Worm (Caenorhabditis elegans) whole organism, mixed stage, embryonic: ENCODE results near the gene mrpl-48.

ENCODE experiments used
- M03D4.4 ChIP-seq: sonication (generic microtip); optimal IDR thresholded peaks from 2 replicates; lab custom pipeline; 2017; ENCODE audit warnings: mild to moderate bottlenecking, missing genetic modification characterization, missing compliant biosample characterization
- ceh-39 ChIP-seq: fragments of 150-350 bp; optimal IDR thresholded peaks from 2 replicates; lab custom pipeline; 2014; ENCODE audit warnings: missing biosample characterization, missing genetic modification characterization
- ceh-43 ChIP-seq: fragments of 200-800 bp; sonication (Bioruptor generic); optimal IDR thresholded peaks from 2 replicates; lab custom pipeline; 2018; ENCODE audit warnings: mild to moderate bottlenecking, missing genetic modification characterization, moderate library complexity, missing compliant biosample characterization
- ceh-83 ChIP-seq: fragments of 200-800 bp; sonication (Bioruptor generic); optimal IDR thresholded peaks from 2 replicates; lab custom pipeline; 2018; ENCODE audit warnings: mild to moderate bottlenecking, missing genetic modification characterization, missing compliant biosample characterization
- ces-1 ChIP-seq: fragments of 150-350 bp; optimal IDR thresholded peaks from 2 replicates; lab custom pipeline; 2014; ENCODE audit warnings: missing biosample characterization, missing genetic modification reagents, missing genetic modification characterization
- cnd-1 ChIP-seq: fragments of 200-800 bp; sonication (Bioruptor generic); optimal IDR thresholded peaks from 2 replicates; lab custom pipeline; 2018; ENCODE audit warnings: mild to moderate bottlenecking, missing genetic modification characterization, missing compliant biosample characterization
- drap-1 ChIP-seq: fragments of 200-800 bp; sonication (Bioruptor generic); optimal IDR thresholded peaks from 3 replicates; lab custom pipeline; 2018; ENCODE audit warnings: mild to moderate bottlenecking, missing genetic modification characterization, missing compliant biosample characterization
- elt-1 ChIP-seq: sonication (generic microtip); optimal IDR thresholded peaks from 2 replicates; lab custom pipeline; 2017; ENCODE audit warnings: missing genetic modification characterization, mild to moderate bottlenecking, missing compliant biosample characterization, antibody characterized with exemption, moderate library complexity, borderline replicate concordance; ENCODE audit not compliant: insufficient read depth
- elt-3 ChIP-seq: fragments of 150-350 bp; optimal IDR thresholded peaks from 2 replicates; lab custom pipeline; 2014; ENCODE audit warnings: missing biosample characterization, missing genetic modification characterization
- flh-1 ChIP-seq: fragments of 200-800 bp; sonication (Bioruptor generic); optimal IDR thresholded peaks from 2 replicates; lab custom pipeline; 2018; ENCODE audit warnings: mild to moderate bottlenecking, missing genetic modification characterization, moderate library complexity, missing compliant biosample characterization
- ham-2 ChIP-seq: fragments of 200-800 bp; sonication (Bioruptor generic); optimal IDR thresholded peaks from 2 replicates; lab custom pipeline; 2018; ENCODE audit warnings: mild to moderate bottlenecking, missing genetic modification characterization, missing compliant biosample characterization
- hlh-1 ChIP-seq: fragments of 150-350 bp; optimal IDR thresholded peaks from 2 replicates; lab custom pipeline; 2014; ENCODE audit warnings: missing biosample characterization, missing genetic modification reagents, missing genetic modification characterization
- lin-13 ChIP-seq: fragments of 150-350 bp; optimal IDR thresholded peaks from 2 replicates; lab custom pipeline; 2014; ENCODE audit warnings: missing biosample characterization, missing genetic modification characterization
- lin-32 ChIP-seq: fragments of 200-800 bp; sonication (Bioruptor generic); optimal IDR thresholded peaks from 2 replicates; lab custom pipeline; 2018; ENCODE audit warnings: mild to moderate bottlenecking, missing genetic modification characterization, missing compliant biosample characterization
- lsy-2 ChIP-seq: fragments of 150-350 bp; optimal IDR thresholded peaks from 2 replicates; lab custom pipeline; 2014; ENCODE audit warnings: missing biosample characterization, missing genetic modification characterization
- mab-5 ChIP-seq: fragments of 150-350 bp; optimal IDR thresholded peaks from 2 replicates; lab custom pipeline; 2014; ENCODE audit warnings: missing biosample characterization, missing genetic modification characterization
- mep-1 ChIP-seq: fragments of 150-350 bp; optimal IDR thresholded peaks from 2 replicates; lab custom pipeline; 2017; ENCODE audit warnings: missing biosample characterization, missing genetic modification reagents, missing genetic modification characterization, inconsistent platforms
- mls-2 ChIP-seq: sonication (generic microtip); optimal IDR thresholded peaks from 2 replicates; lab custom pipeline; 2016; ENCODE audit warnings: mild to moderate bottlenecking, missing genetic modification characterization, moderate library complexity, missing compliant biosample characterization
- nhr-12 ChIP-seq: fragments of 150-350 bp; optimal IDR thresholded peaks from 2 replicates; lab custom pipeline; 2014; ENCODE audit warnings: missing biosample characterization, missing genetic modification characterization
- nhr-237 ChIP-seq: fragments of 150-350 bp; optimal IDR thresholded peaks from 2 replicates; lab custom pipeline; 2014; ENCODE audit warnings: missing biosample characterization, missing genetic modification characterization
- nhr-28 ChIP-seq: fragments of 150-350 bp; optimal IDR thresholded peaks from 2 replicates; lab custom pipeline; 2014; ENCODE audit warnings: missing biosample characterization, missing genetic modification characterization
- pha-4 ChIP-seq: fragments of 150-350 bp; optimal IDR thresholded peaks from 2 replicates; lab custom pipeline; 2018; ENCODE audit warnings: missing biosample characterization, missing genetic modification reagents, missing genetic modification characterization
- sem-2 ChIP-seq: fragments of 200-800 bp; sonication (Bioruptor generic); optimal IDR thresholded peaks from 2 replicates; lab custom pipeline; 2018; ENCODE audit warnings: mild to moderate bottlenecking, missing genetic modification characterization, missing compliant biosample characterization
- sptf-1 ChIP-seq: sonication (generic microtip); optimal IDR thresholded peaks from 2 replicates; lab custom pipeline; 2017; ENCODE audit warnings: mild to moderate bottlenecking, missing genetic modification characterization, moderate library complexity, missing compliant biosample characterization
- tbx-8 ChIP-seq: fragments of 200-800 bp; sonication (Bioruptor generic); optimal IDR thresholded peaks from 2 replicates; lab custom pipeline; 2018; ENCODE audit warnings: mild to moderate bottlenecking, missing genetic modification characterization, moderate library complexity, missing compliant biosample characterization
- unc-120 ChIP-seq: sonication (generic microtip); optimal IDR thresholded peaks from 2 replicates; lab custom pipeline; 2017; ENCODE audit warnings: missing genetic modification characterization, missing compliant biosample characterization; ENCODE audit not compliant: poor library complexity, severe bottlenecking
- unc-39 ChIP-seq: fragments of 150-350 bp; optimal IDR thresholded peaks from 2 replicates; lab custom pipeline; 2014; ENCODE audit warnings: missing biosample characterization, missing genetic modification characterization
- unc-62 ChIP-seq: fragments of 150-350 bp; optimal IDR thresholded peaks from 2 replicates; lab custom pipeline; 2014; ENCODE audit warnings: missing biosample characterization, missing genetic modification reagents, missing genetic modification characterization
- zip-8 ChIP-seq: fragments of 150-350 bp; optimal IDR thresholded peaks from 2 replicates; lab custom pipeline; 2014; ENCODE audit warnings: missing biosample characterization, missing genetic modification characterization
- ztf-11 ChIP-seq: fragments of 150-350 bp; optimal IDR thresholded peaks from 2 replicates; lab custom pipeline; 2014; ENCODE audit warnings: missing biosample characterization, missing genetic modification characterization

Gene mrpl-48

DNA sequence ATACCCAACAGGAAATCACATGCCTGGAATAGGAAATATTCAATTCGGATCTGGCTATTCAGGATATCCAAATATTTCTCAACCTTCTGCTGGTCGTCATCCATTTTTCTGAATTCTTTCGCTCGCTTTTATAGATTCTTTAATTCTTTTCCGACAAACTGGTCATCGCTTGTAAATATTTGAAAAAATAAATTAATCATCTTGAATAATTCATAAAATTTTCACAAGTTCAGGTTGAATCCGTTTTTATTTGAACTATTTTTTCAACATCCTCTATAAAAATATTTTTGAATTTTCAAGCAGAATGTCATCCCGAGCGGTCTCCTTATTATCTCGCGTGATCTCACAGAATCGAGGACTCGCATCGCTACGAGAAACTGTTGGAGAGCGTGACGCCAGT, at the start of gene mrpl-48:
Gene mrpl-48, plus strand, starts transcription at position 301 of the 400 bp plus-strand sequence.
- no peak for TF ChIP-seq drap-1 (GFP tag; lab: Kevin White, UChicago)
- no peak for TF ChIP-seq unc-120 (tag; lab: Kevin White, UChicago)
- TF ChIP-seq lin-13 (tag; lab: Kevin White, UChicago), result no peak
- TF ChIP-seq ham-2 (GFP tag; lab: Kevin White, UChicago), result no peak
- TF ChIP-seq mab-5 (tag; lab: Kevin White, UChicago), result no peak

ce11 chrV:5548051-5548450, 45.5 kb upstream of the mrpl-48 start, which contains the start of gene ugt-48:
Gene ugt-48, minus strand, starts transcription at chrV:5548062.
- TF ChIP-seq ceh-39 (tag; lab: Kevin White, UChicago) (no peak), ham-2 (GFP tag; lab: Kevin White, UChicago) (no peak), lin-13 (tag; lab: Kevin White, UChicago) (no peak), ztf-11 (tag; lab: Kevin White, UChicago) (no peak), mab-5 (tag; lab: Kevin White, UChicago) (no peak), ces-1 (GFP tag; lab: Kevin White, UChicago) (no peak), nhr-28 (tag; lab: Kevin White, UChicago) (no peak), elt-3 (tag; lab: Kevin White, UChicago) (no peak), hlh-1 (no peak), unc-120 (tag; lab: Kevin White, UChicago) (no peak), unc-62 (GFP tag; lab: Kevin White, UChicago) (no peak), nhr-237 (no peak), ceh-83 (no peak), tbx-8 (GFP tag; lab: Kevin White, UChicago) (no peak), lin-32 (no peak)
- TF ChIP-seq, all 35 proteins: peak for 0

- TF ChIP-seq lsy-2 (no peak), unc-62 (GFP tag; lab: Kevin White, UChicago) (no peak), cnd-1 (tag; lab: Kevin White, UChicago) (no peak), zip-8 (tag; lab: Kevin White, UChicago) (peak; percentile 75), unc-39 (tag; lab: Kevin White, UChicago) (no peak), unc-120 (tag; lab: Kevin White, UChicago) (no peak), mls-2 (no peak)
Measured at ce11 chrV:5548497-5548896, 45.0 kb upstream of the mrpl-48 start.

- TF ChIP-seq elt-1 (no peak), zip-8 (tag; lab: Kevin White, UChicago) (no peak), ham-2 (GFP tag; lab: Kevin White, UChicago) (no peak), nhr-12 (tag; lab: Kevin White, UChicago) (no peak), unc-39 (tag; lab: Kevin White, UChicago) (no peak), nhr-28 (tag; lab: Kevin White, UChicago) (no peak), sptf-1 (tag; lab: Kevin White, UChicago) (no peak), ceh-43 (GFP tag; lab: Kevin White, UChicago) (no peak), sem-2 (GFP tag; lab: Kevin White, UChicago) (no peak), pha-4 (no peak), unc-120 (tag; lab: Kevin White, UChicago) (no peak)
Measured at ce11 chrV:5558590-5558989, 34.9 kb upstream of the mrpl-48 start, which contains the start of gene glb-5. Gene glb-5, plus strand, starts transcription at chrV:5558890.

- TF ChIP-seq flh-1 (GFP tag; lab: Kevin White, UChicago), result no peak
- no peak for TF ChIP-seq unc-39 (tag; lab: Kevin White, UChicago)
- no peak for TF ChIP-seq ham-2 (GFP tag; lab: Kevin White, UChicago)
- TF ChIP-seq lin-32, result no peak
- TF ChIP-seq mep-1 (tag; lab: Kevin White, UChicago), result no peak
- TF ChIP-seq drap-1 (GFP tag; lab: Kevin White, UChicago), result no peak
- TF ChIP-seq zip-8 (tag; lab: Kevin White, UChicago), result no peak
- no peak for TF ChIP-seq unc-62 (GFP tag; lab: Kevin White, UChicago)
- no peak for TF ChIP-seq M03D4.4 (tag; lab: Kevin White, UChicago)
- no peak for TF ChIP-seq nhr-28 (tag; lab: Kevin White, UChicago)
- TF ChIP-seq elt-3 (tag; lab: Kevin White, UChicago), result no peak
- no peak for TF ChIP-seq hlh-1
- no peak for TF ChIP-seq sptf-1 (tag; lab: Kevin White, UChicago)
- TF ChIP-seq mab-5 (tag; lab: Kevin White, UChicago), result no peak
- no peak for TF ChIP-seq elt-1
- no peak for TF ChIP-seq tbx-8 (GFP tag; lab: Kevin White, UChicago)
Measured at ce11 chrV:5559882-5560281, 33.6 kb upstream of the mrpl-48 start.
